Worm (Caenorhabditis elegans) whole organism, L3 larva: ENCODE data around the gene srab-13.

Source experiments
- R02D3.7 ChIP-seq: fragments of 150-350 bp; optimal IDR thresholded peaks from 2 replicates; lab custom pipeline; 2014; ENCODE audit warnings: missing biosample characterization, missing genetic modification characterization
- ZK546.5 ChIP-seq: sonication (generic microtip); optimal IDR thresholded peaks from 2 replicates; lab custom pipeline; 2017; ENCODE audit warnings: missing biosample characterization, missing genetic modification characterization
- aly-2 ChIP-seq: fragments of 150-350 bp; optimal IDR thresholded peaks from 2 replicates; lab custom pipeline; 2014; ENCODE audit warnings: missing biosample characterization, missing genetic modification characterization
- ama-1 ChIP-seq: fragments of 150-350 bp; optimal IDR thresholded peaks from 2 replicates; lab custom pipeline; 2018
- ceh-16 ChIP-seq: sonication (generic microtip); optimal IDR thresholded peaks from 2 replicates; lab custom pipeline; 2017; ENCODE audit warnings: missing biosample characterization, missing genetic modification characterization
- ceh-28 ChIP-seq: fragments of 150-350 bp; optimal IDR thresholded peaks from 2 replicates; lab custom pipeline; 2014; ENCODE audit warnings: missing biosample characterization, missing genetic modification reagents, missing genetic modification characterization
- ceh-82 ChIP-seq: fragments of 150-350 bp; optimal IDR thresholded peaks from 2 replicates; lab custom pipeline; 2014; ENCODE audit warnings: missing biosample characterization, missing genetic modification characterization
- ceh-9 ChIP-seq: sonication (generic microtip); optimal IDR thresholded peaks from 2 replicates; lab custom pipeline; 2018; ENCODE audit warnings: missing biosample characterization, missing genetic modification characterization
- daf-12 ChIP-seq: fragments of 150-350 bp; optimal IDR thresholded peaks from 2 replicates; lab custom pipeline; 2014; ENCODE audit warnings: missing biosample characterization, missing genetic modification reagents, missing genetic modification characterization
- egl-27 ChIP-seq: sonication (generic microtip); optimal IDR thresholded peaks from 4 replicates; lab custom pipeline; 2017; ENCODE audit warnings: missing biosample characterization, missing genetic modification reagents, missing genetic modification characterization
- egl-5 ChIP-seq: fragments of 150-350 bp; optimal IDR thresholded peaks from 2 replicates; lab custom pipeline; 2017; ENCODE audit warnings: missing biosample characterization, missing genetic modification reagents, missing genetic modification characterization, inconsistent platforms
- elt-1 ChIP-seq: fragments of 150-350 bp; optimal IDR thresholded peaks from 2 replicates; lab custom pipeline; 2014; ENCODE audit warnings: missing biosample characterization, missing genetic modification characterization
- elt-2 ChIP-seq: sonication (generic microtip); optimal IDR thresholded peaks from 2 replicates; lab custom pipeline; 2016; ENCODE audit warnings: missing genetic modification reagents, mild to moderate bottlenecking, missing genetic modification characterization, missing compliant biosample characterization
- elt-3 ChIP-seq, 3 experiments: fragments of 150-350 bp in 1 of 3; sonication (generic microtip) in 2 of 3; optimal IDR thresholded peaks; 2 replicates in 2 of 3; 4 replicates in 1 of 3; lab custom pipeline; 2014 to 2017; ENCODE audit warnings: missing biosample characterization in 3 of 3, missing genetic modification characterization in 3 of 3
- eor-1 ChIP-seq, 2 experiments: fragments of 150-350 bp; optimal IDR thresholded peaks; 2 replicates each; lab custom pipeline; 2014 to 2018; ENCODE audit warnings: missing biosample characterization in 2 of 2, missing genetic modification characterization in 2 of 2
- fkh-2 ChIP-seq: fragments of 150-350 bp; optimal IDR thresholded peaks from 2 replicates; lab custom pipeline; 2014; ENCODE audit warnings: missing biosample characterization, missing genetic modification reagents, missing genetic modification characterization
- fos-1 ChIP-seq: fragments of 150-350 bp; optimal IDR thresholded peaks from 2 replicates; lab custom pipeline; 2014; ENCODE audit warnings: missing biosample characterization, missing genetic modification characterization
- hmg-11 ChIP-seq: sonication (generic microtip); optimal IDR thresholded peaks from 2 replicates; lab custom pipeline; 2016; ENCODE audit warnings: missing genetic modification characterization, missing compliant biosample characterization
- jun-1 ChIP-seq: fragments of 150-350 bp; optimal IDR thresholded peaks from 2 replicates; lab custom pipeline; 2014; ENCODE audit warnings: missing biosample characterization, missing genetic modification reagents, missing genetic modification characterization
- lin-39 ChIP-seq: fragments of 150-350 bp; optimal IDR thresholded peaks from 2 replicates; lab custom pipeline; 2018; ENCODE audit warnings: missing biosample characterization, missing genetic modification reagents, missing genetic modification characterization
- lsy-12 ChIP-seq: sonication (generic microtip); optimal IDR thresholded peaks from 2 replicates; lab custom pipeline; 2016; ENCODE audit warnings: mild to moderate bottlenecking, missing genetic modification characterization, missing compliant biosample characterization
- mdl-1 ChIP-seq: fragments of 150-350 bp; optimal IDR thresholded peaks from 2 replicates; lab custom pipeline; 2014; ENCODE audit warnings: missing biosample characterization, missing genetic modification characterization
- mml-1 ChIP-seq: fragments of 150-350 bp; sonication (generic microtip); optimal IDR thresholded peaks from 3 replicates; lab custom pipeline; 2014; ENCODE audit warnings: missing biosample characterization, missing genetic modification characterization
- nfya-1 ChIP-seq: sonication (generic microtip); optimal IDR thresholded peaks from 2 replicates; lab custom pipeline; 2017; ENCODE audit warnings: missing genetic modification characterization, mild to moderate bottlenecking, missing compliant biosample characterization, antibody characterized with exemption, moderate library complexity; ENCODE audit not compliant: insufficient read depth
- nhr-11 ChIP-seq: fragments of 150-350 bp; optimal IDR thresholded peaks from 2 replicates; lab custom pipeline; 2014; ENCODE audit warnings: missing biosample characterization, missing genetic modification characterization
- nhr-12 ChIP-seq: fragments of 150-350 bp; optimal IDR thresholded peaks from 2 replicates; lab custom pipeline; 2014; ENCODE audit warnings: missing biosample characterization, missing genetic modification characterization
- nhr-23 ChIP-seq: fragments of 150-350 bp; optimal IDR thresholded peaks from 2 replicates; lab custom pipeline; 2014; ENCODE audit warnings: missing biosample characterization, missing genetic modification reagents, missing genetic modification characterization
- nhr-237 ChIP-seq: fragments of 150-350 bp; optimal IDR thresholded peaks from 2 replicates; lab custom pipeline; 2014; ENCODE audit warnings: missing biosample characterization, missing genetic modification characterization
- nhr-25 ChIP-seq: sonication (generic microtip); optimal IDR thresholded peaks from 2 replicates; lab custom pipeline; 2017; ENCODE audit warnings: missing biosample characterization, missing genetic modification characterization
- nhr-43 ChIP-seq: sonication (generic microtip); optimal IDR thresholded peaks from 2 replicates; lab custom pipeline; 2016; ENCODE audit warnings: mild to moderate bottlenecking, missing genetic modification characterization, missing compliant biosample characterization; ENCODE audit not compliant: poor library complexity, severe bottlenecking
- nhr-76 ChIP-seq: fragments of 150-350 bp; sonication (generic microtip); optimal IDR thresholded peaks from 5 replicates; lab custom pipeline; 2014; ENCODE audit warnings: missing biosample characterization, missing genetic modification characterization
- nhr-77 ChIP-seq: fragments of 150-350 bp; optimal IDR thresholded peaks from 2 replicates; lab custom pipeline; 2014; ENCODE audit warnings: missing biosample characterization, missing genetic modification characterization
- pha-4 ChIP-seq: fragments of 150-350 bp; optimal IDR thresholded peaks from 2 replicates; lab custom pipeline; 2014; ENCODE audit warnings: missing biosample characterization, missing genetic modification reagents, missing genetic modification characterization
- pqm-1 ChIP-seq: fragments of 150-350 bp; optimal IDR thresholded peaks from 2 replicates; lab custom pipeline; 2017; ENCODE audit warnings: missing biosample characterization, missing genetic modification characterization, inconsistent platforms
- sea-2 ChIP-seq: fragments of 150-350 bp; sonication (generic microtip); optimal IDR thresholded peaks from 4 replicates; lab custom pipeline; 2014; ENCODE audit warnings: missing biosample characterization, missing genetic modification reagents, missing genetic modification characterization
- skn-1 ChIP-seq: fragments of 150-350 bp; optimal IDR thresholded peaks from 2 replicates; lab custom pipeline; 2014; ENCODE audit warnings: missing biosample characterization, missing genetic modification characterization
- snpc-4 ChIP-seq: fragments of 150-350 bp; optimal IDR thresholded peaks from 2 replicates; lab custom pipeline; 2014; ENCODE audit warnings: missing biosample characterization, missing genetic modification characterization
- tbx-2 ChIP-seq: sonication (generic microtip); optimal IDR thresholded peaks from 2 replicates; lab custom pipeline; 2016; ENCODE audit warnings: mild to moderate bottlenecking, missing genetic modification characterization, missing compliant biosample characterization
- unc-39 ChIP-seq: sonication (generic microtip); optimal IDR thresholded peaks from 4 replicates; lab custom pipeline; 2017; ENCODE audit warnings: missing biosample characterization, missing genetic modification characterization
- unc-62 ChIP-seq: fragments of 150-350 bp; sonication (generic microtip); optimal IDR thresholded peaks from 4 replicates; lab custom pipeline; 2014; ENCODE audit warnings: missing biosample characterization, missing genetic modification reagents, missing genetic modification characterization
- zag-1 ChIP-seq: fragments of 150-350 bp; optimal IDR thresholded peaks from 2 replicates; lab custom pipeline; 2014; ENCODE audit warnings: missing biosample characterization, missing genetic modification characterization
- ztf-11 ChIP-seq: fragments of 150-350 bp; optimal IDR thresholded peaks from 2 replicates; lab custom pipeline; 2014; ENCODE audit warnings: missing biosample characterization, missing genetic modification characterization
- ztf-4 ChIP-seq: fragments of 150-350 bp; optimal IDR thresholded peaks from 2 replicates; lab custom pipeline; 2014; ENCODE audit warnings: missing biosample characterization, missing genetic modification characterization

Gene srab-13

ce11 chrV:2018689-2019088 is 9.0 kb downstream of the srab-13 start, which contains the start of gene F59A7.14:
Gene F59A7.14 (plus strand): TSS chrV:2018989.
- TF ChIP-seq ceh-9 (tag; lab: Kevin White, UChicago), result no peak
- TF ChIP-seq aly-2, result no peak
- no peak for TF ChIP-seq unc-39 (tag; lab: Kevin White, UChicago)
- TF ChIP-seq ama-1 (lab: Kevin White, UChicago), result no peak
- no peak for TF ChIP-seq nhr-25 (tag; lab: Kevin White, UChicago)
- no peak for TF ChIP-seq fos-1 (tag; lab: Kevin White, UChicago)
- no peak for TF ChIP-seq jun-1
- TF ChIP-seq elt-1, result no peak
- TF ChIP-seq elt-2, result no peak
- TF ChIP-seq nhr-23, result no peak
- no peak for TF ChIP-seq eor-1 (tag; optimal IDR thresholded peaks at IDR 0.05; lab: Kevin White, UChicago)
- no peak for TF ChIP-seq ceh-16 (tag; lab: Kevin White, UChicago)

DNA sequence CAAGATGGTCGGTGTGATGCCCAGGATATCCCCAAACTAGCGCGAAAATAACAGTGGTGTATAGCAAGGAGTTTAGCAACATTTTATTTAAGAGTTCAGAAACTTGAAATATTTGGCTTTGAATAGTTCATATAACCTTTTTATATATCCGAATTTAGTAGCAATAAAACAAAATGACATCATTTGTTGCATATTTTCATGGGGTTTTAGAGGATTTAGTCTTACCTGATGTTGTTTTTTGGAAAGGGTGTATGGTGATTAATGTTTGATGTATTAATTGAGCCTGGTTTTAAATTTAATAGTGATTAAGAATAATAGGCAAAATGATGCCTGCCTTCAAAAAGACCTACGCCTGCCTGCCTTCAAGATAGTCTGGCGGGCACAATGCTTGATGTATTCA is 11.3 kb downstream of the srab-13 start, which contains the start of gene F59A7.2:
Gene F59A7.2 (minus strand): TSS at position 101 of the 400 bp plus-strand sequence.
- TF ChIP-seq nhr-43 (tag; lab: Kevin White, UChicago), result no peak

DNA sequence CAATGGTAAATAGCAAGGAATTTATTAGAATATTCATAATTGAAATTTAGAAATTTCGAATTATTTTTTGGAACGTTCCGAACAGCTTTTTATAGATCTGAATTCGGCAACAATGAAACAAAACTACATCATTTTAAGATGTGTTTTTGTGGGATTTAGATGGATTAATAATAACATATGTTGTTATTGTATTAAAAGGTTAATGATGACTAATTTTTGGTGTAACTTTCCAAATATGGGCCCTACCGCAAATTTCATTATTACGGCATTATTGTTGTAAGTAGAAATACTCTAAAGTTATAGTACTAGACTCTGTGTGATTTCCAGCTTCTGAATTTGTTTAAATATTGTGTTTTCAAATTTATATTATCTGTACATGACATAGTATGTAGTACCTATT is 13.9 kb downstream of the srab-13 start, which contains the start of gene F59A7.11:
Gene F59A7.11 (minus strand): TSS at position 101 of the 400 bp plus-strand sequence.
- TF ChIP-seq R02D3.7 (tag; lab: Kevin White, UChicago), result no peak
- no peak for TF ChIP-seq pqm-1 (tag; lab: Kevin White, UChicago)

DNA sequence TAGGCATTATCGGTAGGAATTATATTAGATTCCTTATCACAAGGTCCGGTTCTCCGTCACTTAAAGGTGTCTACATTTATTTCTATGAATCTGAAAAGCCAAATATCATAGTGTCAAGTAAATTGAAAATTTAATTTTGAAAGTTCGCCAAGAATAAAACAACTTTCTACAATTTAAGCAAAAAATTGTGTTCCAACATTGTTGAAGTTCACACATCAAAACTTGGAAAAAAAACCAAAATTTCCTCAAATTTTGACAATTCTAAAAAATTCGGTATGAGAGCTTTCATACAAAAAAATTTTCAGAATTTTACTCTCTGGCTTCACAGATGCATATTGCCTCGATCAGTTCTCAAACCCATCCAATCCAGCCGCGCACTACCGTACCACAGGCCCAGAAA is 15.9 kb downstream of the srab-13 start, which contains the start of gene F59A7.7:
Gene F59A7.7 (plus strand): TSS at position 301 of the 400 bp plus-strand sequence.
- TF ChIP-seq ama-1 (lab: Kevin White, UChicago) (no peak), ztf-4 (no peak), ztf-11 (tag; lab: Kevin White, UChicago) (no peak), nhr-237 (tag; lab: Kevin White, UChicago) (no peak), elt-1 (no peak), ceh-28 (no peak), pqm-1 (tag; lab: Kevin White, UChicago) (no peak), nhr-43 (tag; lab: Kevin White, UChicago) (no peak), unc-39 (tag; lab: Kevin White, UChicago) (no peak), eor-1 (tag; optimal IDR thresholded peaks at IDR 0.05; lab: Kevin White, UChicago) (no peak), ceh-16 (tag; lab: Kevin White, UChicago) (no peak)

- TF ChIP-seq elt-1, result no peak
- TF ChIP-seq lsy-12 (tag; lab: Kevin White, UChicago), result no peak
- no peak for TF ChIP-seq hmg-11 (tag; lab: Kevin White, UChicago)
- TF ChIP-seq snpc-4 (tag; lab: Kevin White, UChicago), result no peak
- TF ChIP-seq ceh-9 (tag; lab: Kevin White, UChicago), result no peak
- peak; percentile 35 for TF ChIP-seq nhr-23
- no peak for TF ChIP-seq nhr-25 (tag; lab: Kevin White, UChicago)
- no peak for TF ChIP-seq fkh-2
- TF ChIP-seq zag-1 (tag; lab: Kevin White, UChicago), result no peak
- TF ChIP-seq ama-1 (lab: Kevin White, UChicago), result no peak
- no peak for TF ChIP-seq lin-39 (tag; lab: Kevin White, UChicago)
- TF ChIP-seq aly-2, result no peak
- peak; percentile 11 for TF ChIP-seq pqm-1 (tag; lab: Kevin White, UChicago)
- TF ChIP-seq nhr-43 (tag; lab: Kevin White, UChicago), result peak; percentile 44
- no peak for TF ChIP-seq mml-1 (tag; lab: Kevin White, UChicago)
- TF ChIP-seq nhr-11 (tag; lab: Kevin White, UChicago), result no peak
- TF ChIP-seq elt-2, result peak; percentile 55
- no peak for TF ChIP-seq jun-1
- no peak for TF ChIP-seq fos-1 (tag; lab: Kevin White, UChicago)
- TF ChIP-seq daf-12 (tag; lab: Kevin White, UChicago), result no peak
- TF ChIP-seq egl-5 (tag; lab: Kevin White, UChicago), result no peak
- no peak for TF ChIP-seq nfya-1 (tag; lab: Kevin White, UChicago)
- no peak for TF ChIP-seq nhr-237 (tag; lab: Kevin White, UChicago)
- no peak for TF ChIP-seq egl-27 (tag; lab: Kevin White, UChicago)
- TF ChIP-seq unc-62 (GFP tag; lab: Kevin White, UChicago), result no peak
- TF ChIP-seq ZK546.5 (tag; lab: Kevin White, UChicago), result no peak
- no peak for TF ChIP-seq sea-2 (GFP tag; lab: Kevin White, UChicago)
- no peak for TF ChIP-seq pha-4 (tag; lab: Kevin White, UChicago)
- TF ChIP-seq nhr-12 (tag; lab: Kevin White, UChicago), result no peak
- TF ChIP-seq nhr-77, result no peak
- no peak for TF ChIP-seq mdl-1 (tag; lab: Kevin White, UChicago)
- no peak for TF ChIP-seq skn-1
- TF ChIP-seq elt-3 (tag; optimal IDR thresholded peaks at IDR 0.05; lab: Kevin White, UChicago), result no peak
- no peak for TF ChIP-seq tbx-2 (tag; lab: Kevin White, UChicago)
- no peak for TF ChIP-seq ceh-82 (tag; lab: Kevin White, UChicago)
- TF ChIP-seq nhr-76, result no peak
- no peak for TF ChIP-seq ceh-28
These were observed 19.3 kb downstream of the srab-13 start for ce11 chrV:2008412-2008811.
